Worm (Caenorhabditis elegans): ENCODE data around the gene ZK1307.3.

ZK1307.3 gene

DNA sequence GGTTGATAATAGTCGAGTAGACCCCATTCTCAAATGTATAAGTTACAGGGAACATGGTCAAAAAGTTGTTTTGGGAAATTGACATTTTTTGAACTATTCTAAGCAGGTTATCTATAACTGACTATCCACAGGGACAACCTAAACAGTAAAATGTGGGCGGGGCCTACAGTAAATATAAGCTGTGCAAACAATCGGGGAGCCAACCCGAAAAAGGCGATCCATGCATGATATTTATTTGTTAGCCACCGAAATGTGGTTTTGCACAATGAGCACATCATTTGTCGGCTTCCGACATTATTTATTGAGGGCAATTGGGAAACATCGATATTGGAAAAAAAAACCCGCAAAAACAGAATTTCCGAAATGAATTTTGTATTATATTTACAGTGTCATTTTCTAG lies 38.1 kb downstream of the ZK1307.3 start, which contains the start of gene hlh-6:
hlh-6 (minus strand) TSS at position 101 of the 400 bp plus-strand sequence.
- no peak for TF ChIP-seq W03F9.2 (tag; optimal IDR thresholded peaks at IDR 0.05)
- no peak for TF ChIP-seq dao-5 (tag; optimal IDR thresholded peaks at IDR 0.05)
- no peak for TF ChIP-seq him-1 (tag; optimal IDR thresholded peaks at IDR 0.05)

DNA sequence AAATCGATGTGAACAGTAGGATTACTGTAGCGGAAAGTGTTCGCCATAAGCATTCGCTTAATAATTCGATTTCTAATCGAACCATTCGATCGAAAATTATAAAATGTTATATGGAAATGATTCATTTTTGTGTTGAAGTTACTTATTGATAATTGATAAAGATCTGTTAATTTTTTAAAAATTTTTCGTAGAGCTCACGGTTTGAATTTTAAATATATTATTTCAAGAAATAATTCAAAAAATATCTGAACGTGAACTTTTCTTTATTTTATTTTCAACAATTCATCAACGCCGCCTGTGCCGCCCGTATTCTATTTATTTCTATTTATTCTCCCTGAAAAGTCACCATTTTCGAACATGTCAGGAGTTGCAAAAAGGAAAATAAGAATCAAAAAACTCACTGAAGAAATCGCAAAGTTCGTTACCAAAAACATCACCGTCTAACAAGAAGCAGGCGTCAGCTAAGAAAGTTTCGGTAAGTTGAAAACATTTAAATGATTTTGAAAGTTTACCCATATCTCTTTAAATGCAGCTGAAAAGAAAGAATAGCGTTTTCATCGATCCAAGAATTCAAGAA lies 41.4 kb downstream of the ZK1307.3 start, which contains the start of the genes T15H9.5 and T15H9.4:
T15H9.5 (minus strand) TSS at position 101 of the 577 bp plus-strand sequence.
T15H9.4 (plus strand) TSS at position 527 of the 577 bp plus-strand sequence.
- no peak for TF ChIP-seq dao-5 (tag; optimal IDR thresholded peaks at IDR 0.05)
- TF ChIP-seq W03F9.2 (tag; optimal IDR thresholded peaks at IDR 0.05): no peak
- TF ChIP-seq him-1 (tag; optimal IDR thresholded peaks at IDR 0.05): no peak

ce11 chrII:9609296-9609695 lies 43.5 kb downstream of the ZK1307.3 start, which contains the start of gene pap-2:
Gene pap-2, minus strand, starts transcription at chrII:9609396.
- TF ChIP-seq him-1 (tag; optimal IDR thresholded peaks at IDR 0.05): no peak
- TF ChIP-seq dao-5 (tag; optimal IDR thresholded peaks at IDR 0.05): no peak
- TF ChIP-seq W03F9.2 (tag; optimal IDR thresholded peaks at IDR 0.05): no peak

DNA sequence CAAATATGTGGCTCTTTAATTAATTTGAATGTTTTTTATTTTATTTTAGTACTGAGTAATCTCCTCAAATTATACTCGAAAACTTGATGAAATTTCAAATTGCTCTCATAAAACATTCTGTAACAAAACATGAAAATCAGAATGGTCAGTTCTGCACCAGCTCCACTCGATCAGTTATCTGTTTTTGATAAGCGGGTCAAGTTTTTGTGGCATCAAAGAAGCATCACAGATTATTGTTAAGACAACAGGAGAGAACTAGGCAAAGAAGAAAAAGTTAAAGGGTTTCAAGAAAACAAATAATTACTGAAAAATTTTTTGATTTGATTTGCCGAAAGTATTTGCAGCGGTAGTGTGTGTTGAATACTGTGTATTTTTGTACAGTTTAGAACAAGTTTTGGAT lies 45.7 kb downstream of the ZK1307.3 start:
- TF ChIP-seq W03F9.2 (tag; optimal IDR thresholded peaks at IDR 0.05) (no peak), dao-5 (tag; optimal IDR thresholded peaks at IDR 0.05) (no peak), him-1 (tag; optimal IDR thresholded peaks at IDR 0.05) (no peak)

ce11 chrII:9606485-9607036 lies 46.3 kb downstream of the ZK1307.3 start:
- TF ChIP-seq dao-5 (tag; optimal IDR thresholded peaks at IDR 0.05) (no peak), him-1 (tag; optimal IDR thresholded peaks at IDR 0.05) (no peak), W03F9.2 (tag; optimal IDR thresholded peaks at IDR 0.05) (no peak)

DNA sequence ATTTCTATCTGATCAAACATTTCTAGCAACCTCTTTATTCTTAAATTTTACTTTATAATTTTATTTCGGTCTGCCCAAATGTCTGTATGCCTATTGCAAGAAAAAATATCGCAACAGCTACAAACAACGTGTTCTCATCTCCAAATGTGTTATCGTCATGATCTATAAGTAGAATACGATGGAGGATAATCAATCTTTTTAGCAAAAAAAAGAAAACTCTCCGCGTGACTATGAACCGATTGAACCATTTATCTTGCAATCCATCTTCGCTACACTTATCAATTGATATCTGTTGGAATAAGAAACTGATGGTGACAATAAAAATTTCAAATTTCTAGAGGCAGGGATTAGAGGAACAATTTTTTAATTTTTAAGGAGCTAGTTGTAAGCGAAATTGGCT lies 46.9 kb downstream of the ZK1307.3 start:
- TF ChIP-seq W03F9.2 (tag; optimal IDR thresholded peaks at IDR 0.05): no peak
- TF ChIP-seq him-1 (tag; optimal IDR thresholded peaks at IDR 0.05): no peak
- TF ChIP-seq dao-5 (tag; optimal IDR thresholded peaks at IDR 0.05): no peak

DNA sequence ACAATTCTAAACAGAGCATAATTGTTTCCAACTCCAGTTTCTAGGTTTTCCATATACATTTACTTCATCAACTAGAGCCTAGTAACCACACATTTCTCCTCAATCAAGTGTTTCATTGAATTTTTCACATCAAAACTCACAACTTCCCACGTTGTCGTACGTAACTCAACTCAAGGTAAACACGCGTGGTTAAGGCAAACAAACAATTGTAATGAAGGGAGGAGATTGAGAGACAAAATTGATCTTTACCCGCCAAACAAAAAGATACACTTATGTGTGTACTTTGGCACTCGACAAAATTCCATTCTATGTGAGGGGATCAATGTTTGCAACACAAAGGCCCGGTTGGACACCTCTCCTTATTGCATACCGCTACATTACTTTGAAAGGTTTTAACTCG lies 47.5 kb downstream of the ZK1307.3 start, which contains the start of gene nhr-19:
nhr-19 (minus strand) TSS at position 191 of the 400 bp plus-strand sequence.
- TF ChIP-seq dao-5 (tag; optimal IDR thresholded peaks at IDR 0.05): no peak
- TF ChIP-seq W03F9.2 (tag; optimal IDR thresholded peaks at IDR 0.05): no peak
- no peak for TF ChIP-seq him-1 (tag; optimal IDR thresholded peaks at IDR 0.05)

ce11 chrII:9604685-9605084 lies 48.1 kb downstream of the ZK1307.3 start:
- TF ChIP-seq W03F9.2 (tag; optimal IDR thresholded peaks at IDR 0.05) (no peak), him-1 (tag; optimal IDR thresholded peaks at IDR 0.05) (no peak), dao-5 (tag; optimal IDR thresholded peaks at IDR 0.05) (no peak)

ce11 chrII:9604063-9604462 lies 48.8 kb downstream of the ZK1307.3 start:
- TF ChIP-seq him-1 (tag; optimal IDR thresholded peaks at IDR 0.05): no peak
- TF ChIP-seq dao-5 (tag; optimal IDR thresholded peaks at IDR 0.05): no peak
- no peak for TF ChIP-seq W03F9.2 (tag; optimal IDR thresholded peaks at IDR 0.05)

DNA sequence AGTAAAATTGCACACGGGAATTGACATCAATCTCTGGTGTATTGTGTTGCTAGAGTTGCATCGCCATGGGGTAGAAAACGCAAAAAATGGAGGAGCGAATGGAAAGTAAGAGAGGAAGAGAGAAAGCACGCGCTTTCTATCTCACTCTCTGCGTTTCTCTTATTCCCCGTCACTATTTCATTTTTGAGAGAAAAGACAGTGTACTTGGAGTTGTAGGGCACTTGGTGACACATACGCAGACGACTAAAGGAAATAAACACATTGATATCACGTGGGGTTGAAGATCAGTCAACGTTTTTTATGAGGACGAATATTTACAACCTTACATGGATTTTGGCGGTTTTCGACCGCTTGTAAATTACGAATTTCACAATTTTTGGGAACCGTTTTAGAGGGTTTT lies 49.4 kb downstream of the ZK1307.3 start:
- no peak for TF ChIP-seq dao-5 (tag; optimal IDR thresholded peaks at IDR 0.05)
- TF ChIP-seq W03F9.2 (tag; optimal IDR thresholded peaks at IDR 0.05): peak; percentile 71

ce11 chrII:9602566-9602965 lies 50.3 kb downstream of the ZK1307.3 start:
- TF ChIP-seq W03F9.2 (tag; optimal IDR thresholded peaks at IDR 0.05): no peak
- no peak for TF ChIP-seq dao-5 (tag; optimal IDR thresholded peaks at IDR 0.05)
